Fruit fly (Drosophila melanogaster) whole organism, embryonic: ENCODE results near the gene dtn.

Source experiments
- CG10431 ChIP-seq: fragments of 200-800 bp; sonication (Bioruptor generic); optimal IDR thresholded peaks from 3 replicates; lab custom pipeline; 2018; ENCODE audit warnings: missing biosample characterization, mild to moderate bottlenecking, missing genetic modification characterization
- CG10959 ChIP-seq: fragments of 200-800 bp; sonication (Bioruptor generic); IDR thresholded peaks from 2 replicates; pipeline ENCODE4 v1.3.6; 2022; ENCODE audit warnings: missing biosample characterization, missing genetic modification characterization
- CG13123 ChIP-seq: fragments of 200-800 bp; sonication (Bioruptor generic); optimal IDR thresholded peaks from 2 replicates; lab custom pipeline; 2016; ENCODE audit warnings: missing biosample characterization, missing genetic modification characterization
- CG13424 ChIP-seq: fragments of 200-800 bp; sonication (Bioruptor generic); optimal IDR thresholded peaks from 2 replicates; lab custom pipeline; 2019; ENCODE audit warnings: missing biosample characterization, mild to moderate bottlenecking, missing genetic modification characterization, moderate library complexity
- CG13624 ChIP-seq: fragments of 200-800 bp; sonication (Bioruptor generic); optimal IDR thresholded peaks from 2 replicates; lab custom pipeline; 2016; ENCODE audit warnings: missing biosample characterization, missing genetic modification characterization
- CG15601 ChIP-seq: fragments of 200-800 bp; sonication (Bioruptor generic); optimal IDR thresholded peaks from 3 replicates; lab custom pipeline; 2019; ENCODE audit warnings: missing biosample characterization, mild to moderate bottlenecking, missing genetic modification characterization, moderate library complexity
- CG16863 ChIP-seq: fragments of 200-800 bp; sonication (Bioruptor generic); optimal IDR thresholded peaks from 3 replicates; lab custom pipeline; 2016; ENCODE audit warnings: missing biosample characterization, missing genetic modification characterization
- CG17385 ChIP-seq: fragments of 200-800 bp; sonication (Bioruptor generic); optimal IDR thresholded peaks from 3 replicates; lab custom pipeline; 2018; ENCODE audit warnings: missing biosample characterization, mild to moderate bottlenecking, missing genetic modification characterization
- CG1832 ChIP-seq: fragments of 200-800 bp; sonication (Bioruptor generic); optimal IDR thresholded peaks from 2 replicates; lab custom pipeline; 2017; ENCODE audit warnings: missing biosample characterization, mild to moderate bottlenecking, missing genetic modification characterization, inconsistent platforms
- CG2129 ChIP-seq: fragments of 200-800 bp; sonication (Bioruptor generic); IDR thresholded peaks from 2 replicates; pipeline ENCODE4 v1.3.6; 2022; ENCODE audit warnings: missing biosample characterization, missing genetic modification characterization; ENCODE audit not compliant: partially characterized antibody
- CG2889 ChIP-seq: fragments of 200-800 bp; sonication (Bioruptor generic); IDR thresholded peaks from 3 replicates; pipeline ENCODE4 v1.3.6; 2022; ENCODE audit warnings: missing biosample characterization, missing genetic modification characterization
- CG30020 ChIP-seq: fragments of 200-800 bp; optimal IDR thresholded peaks from 2 replicates; lab custom pipeline; 2019; ENCODE audit warnings: missing biosample characterization, mild to moderate bottlenecking, missing genetic modification characterization, moderate library complexity
- CG31441 ChIP-seq: fragments of 200-800 bp; sonication (Bioruptor generic); IDR thresholded peaks from 2 replicates; pipeline ENCODE4 v1.3.6; 2022; ENCODE audit warnings: missing biosample characterization, missing genetic modification characterization
- CG4282 ChIP-seq: fragments of 200-800 bp; sonication (Bioruptor generic); optimal IDR thresholded peaks from 2 replicates; lab custom pipeline; 2016; ENCODE audit warnings: missing biosample characterization, missing genetic modification characterization
- CG6683 ChIP-seq: fragments of 200-800 bp; sonication (Bioruptor generic); optimal IDR thresholded peaks from 2 replicates; lab custom pipeline; 2017; ENCODE audit warnings: missing biosample characterization, mild to moderate bottlenecking, missing genetic modification characterization, missing genetic modification reagents
- CG7786 ChIP-seq: fragments of 200-800 bp; sonication (Bioruptor generic); optimal IDR thresholded peaks from 2 replicates; lab custom pipeline; 2016; ENCODE audit warnings: missing biosample characterization, missing genetic modification characterization
- CG8478 ChIP-seq: fragments of >200 bp; optimal IDR thresholded peaks from 2 replicates; lab custom pipeline; 2018
- CG9727 ChIP-seq: fragments of 200-800 bp; sonication (Bioruptor generic); optimal IDR thresholded peaks from 3 replicates; lab custom pipeline; 2017; ENCODE audit warnings: missing biosample characterization, mild to moderate bottlenecking, missing genetic modification characterization
- D ChIP-seq, 2 experiments: fragments of 200-800 bp in 1 of 2; fragments of >200 bp in 1 of 2; sonication (Bioruptor generic) in 1 of 2; optimal IDR thresholded peaks; 2 replicates in 1 of 2; 3 replicates in 1 of 2; lab custom pipeline; 2017; ENCODE audit warnings: mild to moderate bottlenecking in 1 of 2, missing biosample characterization in 1 of 2, missing genetic modification characterization in 1 of 2, missing genetic modification reagents in 1 of 2
- Elba2 ChIP-seq: fragments of 200-800 bp; sonication (Bioruptor generic); optimal IDR thresholded peaks from 3 replicates; lab custom pipeline; 2016; ENCODE audit warnings: missing biosample characterization, missing genetic modification characterization
- Ets97D ChIP-seq: fragments of 200-800 bp; sonication (Bioruptor generic); optimal IDR thresholded peaks from 3 replicates; lab custom pipeline; 2016; ENCODE audit warnings: missing biosample characterization, missing genetic modification characterization
- Hr39 ChIP-seq: fragments of >200 bp; optimal IDR thresholded peaks from 2 replicates; lab custom pipeline; 2017
- Med ChIP-seq: fragments of 200-800 bp; sonication (Bioruptor generic); peaks from one replicate; lab custom pipeline; 2016; ENCODE audit warnings: missing biosample characterization, missing genetic modification characterization, mild to moderate bottlenecking, inconsistent platforms, moderate library complexity
- PHDP ChIP-seq: fragments of 200-800 bp; sonication (Bioruptor generic); optimal IDR thresholded peaks from 3 replicates; lab custom pipeline; 2018; ENCODE audit warnings: missing biosample characterization, mild to moderate bottlenecking, missing genetic modification characterization, moderate library complexity
- Pdp1 ChIP-seq, 2 experiments: fragments of 200-800 bp; sonication (Bioruptor generic); optimal IDR thresholded peaks; 3 replicates each; lab custom pipeline; 2016; ENCODE audit warnings: missing biosample characterization in 2 of 2, missing genetic modification characterization in 2 of 2, mild to moderate bottlenecking in 1 of 2, moderate library complexity in 1 of 2
- Sin3A ChIP-seq: fragments of >200 bp; optimal IDR thresholded peaks from 2 replicates; lab custom pipeline; 2018
- Sox102F ChIP-seq: fragments of 200-800 bp; sonication (Bioruptor generic); optimal IDR thresholded peaks from 2 replicates; lab custom pipeline; 2018; ENCODE audit warnings: missing biosample characterization, mild to moderate bottlenecking, missing genetic modification characterization, moderate library complexity
- az2 ChIP-seq: fragments of 200-800 bp; sonication (Bioruptor generic); optimal IDR thresholded peaks from 3 replicates; lab custom pipeline; 2016; ENCODE audit warnings: missing biosample characterization, missing genetic modification characterization
- bigmax ChIP-seq: fragments of 200-800 bp; sonication (Bioruptor generic); optimal IDR thresholded peaks from 2 replicates; lab custom pipeline; 2018; ENCODE audit warnings: missing biosample characterization, mild to moderate bottlenecking, missing genetic modification characterization
- cad ChIP-seq: fragments of >200 bp; optimal IDR thresholded peaks from 2 replicates; lab custom pipeline; 2017; ENCODE audit warnings: missing biosample characterization, missing genetic modification characterization
- chn ChIP-seq: fragments of 200-800 bp; sonication (Bioruptor generic); optimal IDR thresholded peaks from 2 replicates; lab custom pipeline; 2016; ENCODE audit warnings: missing biosample characterization, missing genetic modification characterization
- dmrt11E ChIP-seq: fragments of 200-800 bp; sonication (Bioruptor generic); optimal IDR thresholded peaks from 3 replicates; lab custom pipeline; 2018; ENCODE audit warnings: missing biosample characterization, mild to moderate bottlenecking, missing genetic modification characterization, moderate library complexity
- insv ChIP-seq, 2 experiments: fragments of 200-800 bp; sonication (Bioruptor generic); optimal IDR thresholded peaks; 3 replicates each; lab custom pipeline; 2016 to 2018; ENCODE audit warnings: missing biosample characterization in 2 of 2, missing genetic modification characterization in 2 of 2
- lbe ChIP-seq: fragments of 200-800 bp; sonication (Bioruptor generic); optimal IDR thresholded peaks from 2 replicates; lab custom pipeline; 2016; ENCODE audit warnings: missing biosample characterization, mild to moderate bottlenecking, missing genetic modification characterization
- maf-S ChIP-seq: fragments of 200-800 bp; sonication (Bioruptor generic); optimal IDR thresholded peaks from 2 replicates; lab custom pipeline; 2016; ENCODE audit warnings: missing biosample characterization, missing genetic modification characterization
- p53 ChIP-seq: fragments of 200-800 bp; sonication (Bioruptor generic); optimal IDR thresholded peaks from 2 replicates; lab custom pipeline; 2016; ENCODE audit warnings: missing biosample characterization, missing genetic modification characterization
- pros ChIP-seq: fragments of 200-800 bp; sonication (Bioruptor generic); optimal IDR thresholded peaks from 3 replicates; lab custom pipeline; 2019; ENCODE audit warnings: missing biosample characterization, mild to moderate bottlenecking, missing genetic modification characterization, moderate library complexity
- scrt ChIP-seq: fragments of 200-800 bp; sonication (Bioruptor generic); optimal IDR thresholded peaks from 2 replicates; lab custom pipeline; 2018; ENCODE audit warnings: missing biosample characterization, mild to moderate bottlenecking, missing genetic modification characterization, moderate library complexity
- stwl ChIP-seq: fragments of 200-800 bp; sonication (Bioruptor generic); optimal IDR thresholded peaks from 3 replicates; lab custom pipeline; 2018; ENCODE audit warnings: missing biosample characterization, mild to moderate bottlenecking, missing genetic modification characterization, moderate library complexity
- trh ChIP-seq: fragments of 200-800 bp; sonication (Bioruptor generic); optimal IDR thresholded peaks from 2 replicates; lab custom pipeline; 2016; ENCODE audit warnings: missing biosample characterization, missing genetic modification characterization
- vnd ChIP-seq: fragments of 200-800 bp; sonication (Bioruptor generic); IDR thresholded peaks from 3 replicates; pipeline ENCODE4 v1.3.6; 2022; ENCODE audit warnings: missing biosample characterization, missing genetic modification characterization; ENCODE audit not compliant: partially characterized antibody
- zen ChIP-seq: fragments of 200-800 bp; sonication (Bioruptor generic); optimal IDR thresholded peaks from 3 replicates; lab custom pipeline; 2018; ENCODE audit warnings: missing biosample characterization, mild to moderate bottlenecking, missing genetic modification characterization, moderate library complexity

Gene dtn

DNA sequence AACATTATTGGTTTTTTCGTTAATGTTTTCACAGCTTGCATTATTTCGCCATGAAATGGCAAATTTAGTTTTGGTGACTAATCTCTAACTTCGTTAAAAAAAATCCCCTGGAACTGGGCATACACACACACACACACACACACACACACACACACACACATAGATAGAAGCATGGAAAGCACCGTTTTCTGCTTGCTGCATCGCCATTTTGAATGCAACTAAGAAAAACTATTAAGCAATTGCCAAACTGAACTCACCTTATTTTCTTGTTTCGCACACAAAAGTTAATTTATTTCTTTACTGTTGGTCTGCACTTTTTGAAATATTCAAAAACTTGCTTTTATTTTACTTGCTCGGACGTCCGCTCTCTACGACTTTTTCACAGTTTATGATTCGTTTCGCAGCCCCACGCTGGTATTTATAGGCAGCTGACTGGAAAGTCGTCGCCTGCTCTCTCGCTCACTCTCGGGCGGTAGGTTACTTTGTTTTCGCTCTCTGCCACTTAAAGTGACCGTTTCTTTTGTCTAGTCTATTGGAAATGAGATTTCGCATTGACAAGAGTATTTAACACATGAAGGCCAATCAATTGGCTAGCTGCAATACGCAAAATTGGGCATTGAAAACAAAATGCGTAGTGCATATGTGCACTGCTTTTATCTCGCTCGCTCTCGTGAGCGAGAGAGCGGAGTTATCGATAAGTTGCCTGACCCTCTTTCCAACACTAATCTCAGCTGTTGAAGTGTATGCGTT lies 53.6 kb downstream of the dtn start (continued):
- no peak for TF ChIP-seq CG16863 (GFP tag; lab: Kevin White, UChicago)
- no peak for TF ChIP-seq Sox102F (GFP tag; lab: Kevin White, UChicago)
- TF ChIP-seq vnd (GFP tag; lab: Robert Waterston, UW), result no peak
- TF ChIP-seq Med (GFP tag; lab: Kevin White, UChicago), result peak; percentile 79
- peak; percentile 53 for TF ChIP-seq CG17385 (GFP tag; lab: Kevin White, UChicago)
- peak; percentile 23 for TF ChIP-seq CG15601 (tag; lab: Kevin White, UChicago)
- TF ChIP-seq CG4282 (GFP tag; lab: Kevin White, UChicago), result no peak
- peak; percentile 27 for TF ChIP-seq cad
- peak; percentile 46 for TF ChIP-seq CG9727 (GFP tag; lab: Kevin White, UChicago)
- TF ChIP-seq CG1832 (GFP tag; lab: Kevin White, UChicago), result peak; percentile 87
- TF ChIP-seq CG2889, result no peak
- TF ChIP-seq bigmax (GFP tag; lab: Kevin White, UChicago), result no peak

DNA sequence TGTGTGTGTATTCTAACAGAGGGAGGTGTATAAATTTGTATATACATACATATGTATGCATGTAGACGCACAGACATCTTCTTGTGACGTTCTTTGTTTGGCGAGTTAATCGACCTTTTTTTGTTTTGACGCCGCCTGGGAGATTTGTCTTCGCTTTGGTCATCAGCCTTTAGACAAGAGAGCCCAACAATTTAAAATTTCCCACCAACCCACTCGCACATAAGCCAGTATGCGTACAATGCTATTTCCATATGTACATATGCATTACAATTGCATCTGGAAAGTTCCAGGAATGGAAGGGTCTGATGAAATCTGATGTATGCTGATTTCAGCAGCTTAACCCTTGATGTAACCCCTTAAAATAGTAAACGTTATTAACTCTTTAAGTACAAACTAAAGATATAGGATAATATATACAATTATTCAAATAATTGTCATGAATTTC lies 54.2 kb downstream of the dtn start, which contains the start of gene Ubi-p5E:
Gene Ubi-p5E (minus strand): TSS at position 19 of the 445 bp plus-strand sequence.
- TF ChIP-seq Elba2 (GFP tag; lab: Kevin White, UChicago) (no peak), pros (GFP tag; lab: Kevin White, UChicago) (peak; percentile 33), CG13624 (GFP tag; lab: Kevin White, UChicago) (peak; percentile 16), CG31441 (GFP tag; lab: Robert Waterston, UW) (0 out of 2 replicates have a peak, but pooled peaks have one; percentile 0), CG10431 (no peak), Hr39 (lab: Kevin White, UChicago) (no peak), Sin3A (lab: Kevin White, UChicago) (no peak), chn (GFP tag; lab: Kevin White, UChicago) (no peak), CG30020 (peak; percentile 87), D (optimal IDR thresholded peaks at IDR 0.05; lab: Kevin White, UChicago) (no peak), D (GFP tag; optimal IDR thresholded peaks at IDR 0.05; lab: Kevin White, UChicago) (no peak), PHDP (tag; lab: Kevin White, UChicago) (no peak), dmrt11E (tag; lab: Kevin White, UChicago) (no peak), p53 (no peak), vnd (GFP tag; lab: Robert Waterston, UW) (no peak), CG2129 (GFP tag; lab: Robert Waterston, UW) (no peak), zen (tag; lab: Kevin White, UChicago) (peak; percentile 3), lbe (GFP tag; lab: Kevin White, UChicago) (peak; percentile 51), CG6683 (GFP tag; lab: Kevin White, UChicago) (no peak), stwl (tag; lab: Kevin White, UChicago) (no peak), insv (GFP tag; optimal IDR thresholded peaks at IDR 0.05; lab: Kevin White, UChicago) (no peak), az2 (GFP tag; lab: Kevin White, UChicago) (no peak), CG10959 (no peak), Med (GFP tag; lab: Kevin White, UChicago) (peak; percentile 18), Ets97D (GFP tag; lab: Kevin White, UChicago) (no peak), CG13123 (no peak), trh (GFP tag; lab: Kevin White, UChicago) (no peak), maf-S (GFP tag; lab: Kevin White, UChicago) (no peak), CG7786 (GFP tag; lab: Kevin White, UChicago) (no peak), scrt (GFP tag; lab: Kevin White, UChicago) (no peak), CG8478 (lab: Kevin White, UChicago) (no peak), CG13424 (tag; lab: Kevin White, UChicago) (no peak), Pdp1 (GFP tag; optimal IDR thresholded peaks at IDR 0.05; lab: Kevin White, UChicago) (no peak)
- TF ChIP-seq, all 482 proteins: peak for 7
